Worm (Caenorhabditis elegans) whole organism, L4/young adult: ENCODE measurements around the gene F59E12.15.

Experiments
- W03F9.2 ChIP-seq: fragments of 150-350 bp; optimal IDR thresholded peaks from 2 replicates; lab custom pipeline; 2014; ENCODE audit warnings: missing biosample characterization, missing genetic modification characterization
- dao-5 ChIP-seq: sonication (generic microtip); optimal IDR thresholded peaks from 2 replicates; lab custom pipeline; 2016; ENCODE audit warnings: missing genotype, missing genetic modification characterization, moderate library complexity, missing compliant biosample characterization
- him-1 ChIP-seq: sonication (generic microtip); optimal IDR thresholded peaks from 2 replicates; lab custom pipeline; 2016; ENCODE audit warnings: missing genotype, missing genetic modification reagents, missing genetic modification characterization, missing compliant biosample characterization

DNA sequence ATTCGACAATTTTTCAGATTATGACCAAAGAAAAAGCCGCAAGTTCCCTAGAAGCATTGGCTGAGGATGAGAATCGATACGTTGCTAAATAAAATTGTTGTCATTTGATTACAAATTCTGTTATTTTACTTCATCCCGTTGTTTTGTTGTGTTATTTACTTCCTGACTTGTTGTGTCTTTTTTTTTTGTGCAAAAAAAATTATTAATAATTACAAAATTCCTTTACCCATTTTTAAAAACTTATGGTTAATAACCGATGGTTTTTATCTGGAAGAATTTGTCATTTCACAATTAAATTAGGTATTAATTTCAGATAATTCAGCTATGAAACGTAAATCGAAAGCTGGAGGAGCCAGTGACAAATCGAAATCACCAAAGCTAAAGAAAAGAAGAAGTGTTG, 31.9 kb downstream of the F59E12.15 start, which contains the start of gene C17G10.1:
- TF ChIP-seq W03F9.2 (tag; lab: Kevin White, UChicago) (no peak), him-1 (tag; lab: Kevin White, UChicago) (no peak), dao-5 (tag; lab: Kevin White, UChicago) (no peak)
